Fruit fly (Drosophila melanogaster): ENCODE measurements around the gene CG6661.

CG6661 gene

dm6 chr3L:13993233-13993741 lies 41.3 kb upstream of the CG6661 start, which contains the start of gene CG17364 (continued):
- TF ChIP-seq CG5180 (GFP tag; optimal IDR thresholded peaks at IDR 0.05) (peak; percentile 5), scrt (GFP tag; optimal IDR thresholded peaks at IDR 0.05) (no peak), dan (GFP tag; IDR thresholded peaks at IDR 0.05) (no peak), CG34376 (GFP tag; optimal IDR thresholded peaks at IDR 0.05) (no peak), chinmo (GFP tag; IDR thresholded peaks at IDR 0.05; ENCODE audit: partially characterized antibody) (0 out of 4 replicates have a peak, but pooled peaks have one; percentile 48), CG1832 (GFP tag; optimal IDR thresholded peaks at IDR 0.05) (no peak), stc (GFP tag; IDR thresholded peaks at IDR 0.05) (no peak), CG17186 (GFP tag; optimal IDR thresholded peaks at IDR 0.05) (no peak), CG8944 (GFP tag; optimal IDR thresholded peaks at IDR 0.05) (no peak), sug (tag; optimal IDR thresholded peaks at IDR 0.05) (no peak), CG1647 (GFP tag; optimal IDR thresholded peaks at IDR 0.05) (no peak)

DNA sequence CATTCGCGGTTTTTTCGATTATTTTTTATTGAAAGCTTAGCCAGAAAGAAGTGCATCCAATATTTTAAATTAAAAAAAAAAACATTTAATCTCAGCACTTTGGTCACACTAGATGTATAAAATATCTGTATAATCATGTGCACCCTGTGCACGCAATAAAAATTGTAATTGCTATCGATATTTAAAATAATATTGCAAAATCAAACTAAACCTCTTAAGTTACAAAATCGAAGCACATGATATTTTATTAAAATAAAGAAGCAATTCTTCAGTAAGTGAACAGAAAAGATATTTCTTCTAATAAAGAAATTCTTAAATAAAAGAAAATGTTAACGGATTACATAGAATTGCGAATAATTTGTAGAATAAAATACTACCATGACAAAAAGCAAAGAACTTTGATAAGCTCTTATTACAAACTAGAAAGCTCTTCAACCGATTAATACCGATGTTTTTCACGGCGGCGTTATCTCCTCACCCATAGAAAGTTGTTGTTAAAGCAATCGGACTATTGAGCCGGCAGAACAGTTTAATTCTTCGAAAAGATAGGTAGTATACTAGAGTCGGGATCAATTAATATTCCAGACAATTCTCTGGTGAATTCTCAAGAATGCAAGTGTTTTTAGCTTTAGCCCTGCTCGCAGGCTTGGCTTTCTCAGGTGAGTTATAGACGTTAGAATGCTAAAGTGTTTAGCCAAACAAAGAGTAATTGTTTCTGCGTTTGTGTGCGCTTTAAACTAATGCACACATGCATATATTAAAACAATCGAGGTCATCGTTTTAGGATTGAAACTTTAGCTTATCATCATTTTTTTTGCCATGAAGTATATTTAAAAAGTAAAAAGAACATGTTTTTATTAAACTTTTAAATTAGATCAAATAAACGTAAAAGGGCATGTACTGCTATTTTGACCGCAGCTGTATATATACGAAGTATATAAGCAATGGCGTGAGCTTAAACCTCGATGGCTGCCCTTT lies 40.5 kb upstream of the CG6661 start, which contains the start of gene CtsK1:
CtsK1 (plus strand) TSS at position 490 of the 978 bp plus-strand sequence.
- TF ChIP-seq cas (GFP tag; IDR thresholded peaks at IDR 0.05) (no peak), CG4328 (GFP tag; optimal IDR thresholded peaks at IDR 0.05) (no peak), gem (tag; optimal IDR thresholded peaks at IDR 0.05) (peak; percentile 47), dpn (GFP tag; optimal IDR thresholded peaks at IDR 0.05) (no peak), pita (GFP tag; optimal IDR thresholded peaks at IDR 0.05) (no peak), ara (GFP tag; IDR thresholded peaks at IDR 0.05) (peak; percentile 25; the same call in 1 of the 2 replicates), CG10543 (GFP tag; optimal IDR thresholded peaks at IDR 0.05) (no peak), CG34224 (GFP tag; IDR thresholded peaks at IDR 0.05; ENCODE audit: partially characterized antibody) (peak; percentile 67; the same call in 2 of the 3 replicates), Gsc (GFP tag; IDR thresholded peaks at IDR 0.05) (no peak), CG31224 (GFP tag; IDR thresholded peaks at IDR 0.05) (no peak), NFAT (GFP tag; IDR thresholded peaks at IDR 0.05) (no peak), sqz (GFP tag; optimal IDR thresholded peaks at IDR 0.05) (peak; percentile 54), CG2129 (GFP tag; IDR thresholded peaks at IDR 0.05; ENCODE audit: partially characterized antibody) (0 out of 2 replicates have a peak, but pooled peaks have one; percentile 12), ro (GFP tag; IDR thresholded peaks at IDR 0.05) (no peak), CG9797 (GFP tag; optimal IDR thresholded peaks at IDR 0.05) (no peak), Taf1 (GFP tag; IDR thresholded peaks at IDR 0.05) (peak; percentile 23; the same call in 1 of the 2 replicates), sna (GFP tag; IDR thresholded peaks at IDR 0.05; ENCODE audit: partially characterized antibody) (peak; percentile 47; the same call in 1 of the 2 replicates), dati (GFP tag; IDR thresholded peaks at IDR 0.05) (0 out of 2 replicates have a peak, but pooled peaks have one; percentile 4), dmrt11E (tag; optimal IDR thresholded peaks at IDR 0.05) (no peak), ranshi (GFP tag; IDR thresholded peaks at IDR 0.05) (no peak; the same call in 1 of the 2 replicates), CG13424 (tag; optimal IDR thresholded peaks at IDR 0.05) (peak; percentile 30), her (GFP tag; optimal IDR thresholded peaks at IDR 0.05) (no peak), Dref (GFP tag; IDR thresholded peaks at IDR 0.05) (peak; percentile 59), row (GFP tag; IDR thresholded peaks at IDR 0.05) (peak; percentile 75), CkIIα-i1 (GFP tag; IDR thresholded peaks at IDR 0.05) (no peak), vnd (GFP tag; IDR thresholded peaks at IDR 0.05; ENCODE audit: partially characterized antibody) (peak; percentile 61), Rfx (GFP tag; IDR thresholded peaks at IDR 0.05) (no peak; the same call in 1 of the 2 replicates), sug (tag; optimal IDR thresholded peaks at IDR 0.05) (no peak), Atf6 (GFP tag; IDR thresholded peaks at IDR 0.05) (0 out of 2 replicates have a peak, but pooled peaks have one; percentile 42), Vsx1 (GFP tag; optimal IDR thresholded peaks at IDR 0.05) (no peak), CG2202 (tag; optimal IDR thresholded peaks at IDR 0.05) (no peak), en (GFP tag; optimal IDR thresholded peaks at IDR 0.05) (no peak), Deaf1 (tag; optimal IDR thresholded peaks at IDR 0.05) (no peak), usp (GFP tag; optimal IDR thresholded peaks at IDR 0.05) (no peak), CG13775 (GFP tag; optimal IDR thresholded peaks at IDR 0.05) (no peak), crp (GFP tag; optimal IDR thresholded peaks at IDR 0.05) (peak in 1 of 2 experiments; percentile 48)
